Fruit fly (Drosophila melanogaster): Measurements from ENCODE around the gene CG3597.

The CG3597 gene

DNA sequence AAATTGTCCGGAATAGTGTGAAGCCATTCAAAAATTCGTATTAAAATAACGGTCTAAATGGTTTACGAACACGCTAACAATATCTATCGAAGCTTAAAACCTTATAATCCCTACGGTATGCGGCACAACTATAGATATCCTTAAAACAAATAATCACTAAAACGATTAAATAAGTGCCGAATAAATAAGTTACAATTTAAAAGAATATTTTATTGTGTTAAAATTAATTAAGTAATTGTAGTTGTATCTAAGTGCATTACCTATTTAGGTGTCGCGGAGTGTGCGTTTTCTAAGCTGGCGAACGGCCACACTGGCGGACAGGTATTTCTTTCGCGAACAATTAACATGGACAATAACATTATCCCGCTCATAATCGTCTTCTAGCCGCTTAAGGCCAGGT, 9.5 kb upstream of the CG3597 start, which contains the start of gene Eogt:
Gene Eogt (plus strand): TSS at position 293 of the 400 bp plus-strand sequence.
- TF ChIP-seq noc (tag; optimal IDR thresholded peaks at IDR 0.05) = peak; percentile 69

DNA sequence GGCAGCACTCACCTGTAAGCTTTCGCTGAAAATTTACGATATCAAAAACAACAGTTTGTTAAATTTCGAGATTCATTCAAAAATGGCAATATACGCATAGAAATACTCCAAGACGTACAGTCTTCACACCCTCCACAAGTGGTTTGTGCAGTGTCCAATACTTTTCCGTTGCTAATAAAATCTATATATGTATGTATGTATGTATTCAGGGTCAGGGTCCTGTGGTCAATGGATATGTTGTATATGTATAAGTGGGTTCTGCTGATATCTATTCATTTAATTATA, 5.0 kb upstream of the CG3597 start:
- no peak for TF ChIP-seq noc (tag; optimal IDR thresholded peaks at IDR 0.05)

dm6 chr2L:2375655-2376417, 4.5 kb upstream of the CG3597 start, which contains the start of gene Atxn7:
TSS of gene Atxn7 (plus strand) at chr2L:2375841.
- peak; percentile 2 for TF ChIP-seq noc (tag; optimal IDR thresholded peaks at IDR 0.05)

- TF ChIP-seq noc (tag; optimal IDR thresholded peaks at IDR 0.05) = peak; percentile 76
Observed at dm6 chr2L:2373818-2374746, 2.8 kb upstream of the CG3597 start, which contains the start of the genes CG3609 and CG15390. TSS of gene CG3609 (minus strand) at chr2L:2374627. TSS of gene CG15390 (plus strand) at chr2L:2374713.

dm6 chr2L:2372112-2372449, 757 bp upstream of the CG3597 start:
- no peak for TF ChIP-seq noc (tag; optimal IDR thresholded peaks at IDR 0.05)

- TF ChIP-seq noc (tag; optimal IDR thresholded peaks at IDR 0.05) = no peak
Observed at dm6 chr2L:2370352-2370751, 972 bp downstream of the CG3597 start.

DNA sequence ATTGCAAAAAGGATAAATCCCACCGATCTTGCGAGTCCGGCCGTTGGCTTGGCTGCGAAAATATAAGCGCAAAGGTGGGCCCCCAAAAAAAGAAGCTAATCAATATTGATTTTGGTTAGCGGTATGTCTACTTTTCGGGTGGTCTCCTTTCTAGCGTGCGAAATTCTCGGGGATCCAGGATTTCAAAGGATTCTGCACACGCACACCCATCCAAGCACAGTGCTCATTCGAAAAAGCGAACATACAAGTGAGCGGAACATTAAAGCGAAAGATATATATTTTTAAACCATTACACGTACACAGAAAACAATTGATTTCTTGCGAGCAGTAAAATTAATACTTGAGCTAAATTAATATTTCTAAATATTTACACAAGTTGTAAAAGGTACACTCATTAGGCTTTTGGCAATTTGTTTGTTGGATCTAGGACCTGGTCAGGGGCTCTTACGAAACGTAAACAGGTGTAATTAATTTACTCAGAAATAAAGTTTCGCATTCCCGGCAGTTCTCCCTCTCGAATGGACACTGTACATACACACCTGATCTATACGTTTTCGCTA, 5.6 kb downstream of the CG3597 start:
- TF ChIP-seq noc (tag; optimal IDR thresholded peaks at IDR 0.05) = no peak

dm6 chr2L:2365077-2365651, 6.2 kb downstream of the CG3597 start, which contains the start of the genes Rab5 and Axud1:
TSS of gene Rab5 (minus strand) at chr2L:2365273.
TSS of gene Axud1 (plus strand) at chr2L:2365345.
- TF ChIP-seq noc (tag; optimal IDR thresholded peaks at IDR 0.05) = no peak

DNA sequence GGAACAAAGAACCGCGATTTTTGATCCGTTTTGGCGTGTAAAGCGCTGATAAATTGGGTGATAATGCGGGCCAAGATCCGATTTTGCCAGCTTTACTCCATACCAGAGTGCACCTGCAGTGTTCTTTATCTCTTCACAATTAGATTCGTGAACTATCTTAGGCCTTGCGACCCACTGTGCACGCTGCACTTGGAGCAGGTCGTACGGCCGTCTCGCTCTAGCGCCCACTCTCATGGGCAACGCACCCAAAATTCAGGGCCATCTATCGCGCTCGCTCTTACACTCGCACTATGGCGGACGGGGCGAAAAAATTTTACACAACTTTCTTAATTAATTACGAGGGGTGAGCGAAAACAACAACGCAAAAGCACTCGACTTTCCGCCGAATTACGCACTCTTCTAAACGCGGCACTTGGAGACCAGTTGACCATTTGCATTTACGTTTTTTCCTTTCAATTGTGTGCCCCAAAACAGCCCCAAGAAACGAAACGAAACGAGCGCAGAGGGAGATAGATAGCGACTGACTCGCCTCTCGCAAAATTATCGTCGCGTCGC, 7.0 kb downstream of the CG3597 start:
- TF ChIP-seq noc (tag; optimal IDR thresholded peaks at IDR 0.05) = no peak

dm6 chr2L:2363626-2364147, 7.6 kb downstream of the CG3597 start:
- peak; percentile 93 for TF ChIP-seq noc (tag; optimal IDR thresholded peaks at IDR 0.05)

- TF ChIP-seq noc (tag; optimal IDR thresholded peaks at IDR 0.05) = no peak
Observed at dm6 chr2L:2362808-2363394, 8.4 kb downstream of the CG3597 start.

- no peak for TF ChIP-seq noc (tag; optimal IDR thresholded peaks at IDR 0.05)
Observed at dm6 chr2L:2361893-2362807, 9.2 kb downstream of the CG3597 start.

DNA sequence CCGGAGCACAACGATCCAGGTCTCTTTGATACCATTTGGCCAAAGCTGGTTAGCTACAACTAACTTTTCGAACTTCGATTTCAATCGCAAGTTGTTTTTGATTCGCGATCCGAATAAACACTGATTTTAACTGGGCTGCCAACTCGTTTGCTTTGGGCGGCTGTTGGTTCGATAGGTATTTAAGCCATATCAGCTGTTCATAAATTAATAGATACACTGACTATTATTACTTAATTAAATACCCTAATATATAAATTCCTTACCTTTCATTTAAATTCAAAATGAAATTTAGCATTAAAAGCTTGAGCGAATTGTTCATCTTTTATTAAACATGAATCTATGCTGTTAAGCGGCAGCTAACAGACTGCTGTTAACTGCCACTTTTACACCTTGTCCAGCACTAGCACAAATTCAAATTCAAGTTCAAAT, 14.1 kb downstream of the CG3597 start, which contains the start of gene CG9967:
Gene CG9967 (minus strand): TSS at position 129 of the 429 bp plus-strand sequence.
- TF ChIP-seq noc (tag; optimal IDR thresholded peaks at IDR 0.05) = no peak

DNA sequence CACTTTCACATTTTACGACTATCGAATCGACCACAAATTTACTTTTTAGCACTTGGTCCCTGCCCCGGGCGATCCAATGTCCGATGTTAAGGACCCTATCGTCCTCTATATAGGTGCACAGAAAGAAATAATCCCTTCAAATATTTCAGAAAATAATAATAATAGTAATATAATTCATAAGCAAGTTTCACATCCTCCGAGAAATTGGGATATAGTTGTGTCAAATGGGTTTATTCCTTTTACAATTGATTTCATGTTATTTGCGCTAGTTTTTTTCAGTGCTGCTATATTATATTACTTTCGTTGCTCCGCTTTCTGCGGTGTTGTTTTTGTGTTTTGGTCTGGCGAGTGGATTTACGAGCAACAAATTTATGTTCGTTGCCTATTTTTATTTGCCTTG, 22.8 kb downstream of the CG3597 start:
- TF ChIP-seq noc (tag; optimal IDR thresholded peaks at IDR 0.05) = no peak
